Fruit fly (Drosophila melanogaster) whole organism, embryonic: ENCODE measurements around the gene Atg18b.

ENCODE experiments used
- BtbVII ChIP-seq: fragments of 200-800 bp; sonication (Bioruptor generic); optimal IDR thresholded peaks from 3 replicates; lab custom pipeline; 2017; ENCODE audit warnings: missing biosample characterization, mild to moderate bottlenecking, missing genetic modification characterization
- Bteb2 ChIP-seq: fragments of 200-800 bp; sonication (Bioruptor generic); optimal IDR thresholded peaks from 2 replicates; lab custom pipeline; 2016; ENCODE audit warnings: missing biosample characterization, missing genetic modification characterization
- CG12659 ChIP-seq: fragments of 200-800 bp; sonication (Bioruptor generic); optimal IDR thresholded peaks from 3 replicates; lab custom pipeline; 2017; ENCODE audit warnings: mild to moderate bottlenecking, missing biosample characterization, missing genetic modification reagents, missing genetic modification characterization
- CG17328 ChIP-seq: fragments of 200-800 bp; sonication (Bioruptor generic); IDR thresholded peaks from 2 replicates; pipeline ENCODE4 v1.3.6; 2022; ENCODE audit warnings: missing biosample characterization, missing genetic modification characterization
- CG18599 ChIP-seq: fragments of 200-800 bp; sonication (Bioruptor generic); optimal IDR thresholded peaks from 3 replicates; lab custom pipeline; 2017; ENCODE audit warnings: missing biosample characterization, missing genetic modification characterization, mild to moderate bottlenecking, moderate library complexity, missing genetic modification reagents
- CG2116 ChIP-seq: fragments of 200-800 bp; sonication (Bioruptor generic); optimal IDR thresholded peaks from 3 replicates; lab custom pipeline; 2018; ENCODE audit warnings: missing biosample characterization, mild to moderate bottlenecking, missing genetic modification characterization
- CG30403 ChIP-seq: fragments of 200-800 bp; sonication (Bioruptor generic); optimal IDR thresholded peaks from 3 replicates; lab custom pipeline; 2016; ENCODE audit warnings: missing biosample characterization, missing genetic modification characterization
- CG31365 ChIP-seq: fragments of 200-800 bp; sonication (Bioruptor generic); optimal IDR thresholded peaks from 2 replicates; lab custom pipeline; 2018; ENCODE audit warnings: missing biosample characterization, mild to moderate bottlenecking, missing genetic modification characterization
- CG3163 ChIP-seq: fragments of 200-800 bp; sonication (Bioruptor generic); optimal IDR thresholded peaks from 3 replicates; lab custom pipeline; 2016; ENCODE audit warnings: missing biosample characterization, missing genetic modification characterization
- CG32532 ChIP-seq: fragments of 200-800 bp; sonication (Bioruptor generic); IDR thresholded peaks from 2 replicates; pipeline ENCODE4 v1.3.6; 2022; ENCODE audit warnings: missing biosample characterization, missing genetic modification characterization
- CG34224 ChIP-seq: fragments of 200-800 bp; sonication (Bioruptor generic); IDR thresholded peaks from 3 replicates; pipeline ENCODE4 v1.3.6; 2022; ENCODE audit warnings: missing biosample characterization, missing genetic modification characterization; ENCODE audit not compliant: partially characterized antibody
- CG43689 ChIP-seq: fragments of 200-800 bp; sonication (Bioruptor generic); IDR thresholded peaks from 2 replicates; pipeline ENCODE4 v1.3.6; 2022; ENCODE audit warnings: missing biosample characterization, missing genetic modification characterization
- CG4617 ChIP-seq: fragments of 200-800 bp; sonication (Bioruptor generic); optimal IDR thresholded peaks from 3 replicates; lab custom pipeline; 2016; ENCODE audit warnings: missing biosample characterization, missing genetic modification characterization, borderline replicate concordance
- CG6791 ChIP-seq: fragments of 200-800 bp; sonication (Bioruptor generic); IDR thresholded peaks from 3 replicates; pipeline ENCODE4 v1.3.6; 2022; ENCODE audit warnings: missing biosample characterization, missing genetic modification characterization; ENCODE audit not compliant: partially characterized antibody
- CG7271 ChIP-seq: fragments of 200-800 bp; sonication (Bioruptor generic); optimal IDR thresholded peaks from 2 replicates; lab custom pipeline; 2018; ENCODE audit warnings: missing biosample characterization, mild to moderate bottlenecking, missing genetic modification characterization, moderate library complexity
- CG8089 ChIP-seq: fragments of 200-800 bp; sonication (Bioruptor generic); optimal IDR thresholded peaks from 3 replicates; lab custom pipeline; 2016; ENCODE audit warnings: missing biosample characterization, missing genetic modification characterization
- CG9727 ChIP-seq: fragments of 200-800 bp; sonication (Bioruptor generic); optimal IDR thresholded peaks from 3 replicates; lab custom pipeline; 2017; ENCODE audit warnings: missing biosample characterization, mild to moderate bottlenecking, missing genetic modification characterization
- Dll ChIP-seq: fragments of 200-800 bp; sonication (Bioruptor generic); IDR thresholded peaks from 4 replicates; pipeline ENCODE4 v1.3.6; 2022; ENCODE audit warnings: missing biosample characterization, missing genetic modification characterization; ENCODE audit not compliant: partially characterized antibody
- E2f1 ChIP-seq: fragments of 200-800 bp; sonication (Bioruptor generic); IDR thresholded peaks from 2 replicates; pipeline ENCODE4 v1.3.6; 2022; ENCODE audit warnings: missing biosample characterization, missing genetic modification characterization
- Elba2 ChIP-seq: fragments of 200-800 bp; sonication (Bioruptor generic); optimal IDR thresholded peaks from 3 replicates; lab custom pipeline; 2016; ENCODE audit warnings: missing biosample characterization, missing genetic modification characterization
- Ets65A ChIP-seq: fragments of 200-800 bp; sonication (Bioruptor generic); peaks from one replicate; lab custom pipeline; 2016; ENCODE audit warnings: missing biosample characterization, missing genetic modification characterization
- HLH3B ChIP-seq: fragments of 200-800 bp; sonication (Bioruptor generic); IDR thresholded peaks from 2 replicates; pipeline ENCODE4 v1.3.6; 2022; ENCODE audit warnings: missing biosample characterization, missing genetic modification characterization
- HLHmδ ChIP-seq: fragments of 200-800 bp; sonication (Bioruptor generic); optimal IDR thresholded peaks from 2 replicates; lab custom pipeline; 2018; ENCODE audit warnings: missing biosample characterization, mild to moderate bottlenecking, missing genetic modification characterization, moderate library complexity
- Hr3 ChIP-seq: fragments of 200-800 bp; sonication (Bioruptor generic); optimal IDR thresholded peaks from 3 replicates; lab custom pipeline; 2016; ENCODE audit warnings: missing biosample characterization, missing genetic modification characterization
- MBD-R2 ChIP-seq: fragments of 200-800 bp; sonication (Bioruptor generic); IDR thresholded peaks from 2 replicates; pipeline ENCODE4 v1.3.6; 2022; ENCODE audit warnings: missing biosample characterization, missing genetic modification characterization
- Oaz ChIP-seq: fragments of 200-800 bp; sonication (Bioruptor generic); IDR thresholded peaks from 2 replicates; pipeline ENCODE4 v1.3.6; 2022; ENCODE audit warnings: missing biosample characterization, missing genetic modification characterization
- Ptx1 ChIP-seq: fragments of 200-800 bp; sonication (Bioruptor generic); IDR thresholded peaks from 2 replicates; pipeline ENCODE4 v1.3.6; 2022; ENCODE audit warnings: missing biosample characterization, missing genetic modification characterization
- Rfx ChIP-seq: fragments of 200-800 bp; sonication (Bioruptor generic); IDR thresholded peaks from 2 replicates; pipeline ENCODE4 v1.3.6; 2022; ENCODE audit warnings: missing biosample characterization, missing genetic modification characterization
- Xrp1 ChIP-seq: fragments of 200-800 bp; sonication (Bioruptor generic); IDR thresholded peaks from 2 replicates; pipeline ENCODE4 v1.3.6; 2022; ENCODE audit warnings: missing biosample characterization, missing genetic modification characterization
- YL-1 ChIP-seq: fragments of 200-800 bp; sonication (Bioruptor generic); optimal IDR thresholded peaks from 3 replicates; lab custom pipeline; 2017; ENCODE audit warnings: missing biosample characterization, mild to moderate bottlenecking, missing genetic modification characterization
- ato ChIP-seq: fragments of 200-800 bp; sonication (Bioruptor generic); IDR thresholded peaks from 2 replicates; pipeline ENCODE4 v1.3.6; 2022; ENCODE audit warnings: missing biosample characterization, missing genetic modification characterization; ENCODE audit not compliant: partially characterized antibody
- chif ChIP-seq, 2 experiments: fragments of 200-800 bp; sonication (Bioruptor generic); optimal IDR thresholded peaks; 3 replicates each; lab custom pipeline; 2016; ENCODE audit warnings: missing biosample characterization in 2 of 2, missing genetic modification characterization in 2 of 2
- chinmo ChIP-seq: fragments of 200-800 bp; sonication (Bioruptor generic); IDR thresholded peaks from 4 replicates; pipeline ENCODE4 v1.3.6; 2022; ENCODE audit warnings: missing biosample characterization, missing genetic modification characterization; ENCODE audit not compliant: partially characterized antibody
- crc ChIP-seq: fragments of 200-800 bp; sonication (Bioruptor generic); optimal IDR thresholded peaks from 2 replicates; lab custom pipeline; 2016; ENCODE audit warnings: missing biosample characterization, missing genetic modification characterization
- crp ChIP-seq, 2 experiments: fragments of 200-800 bp; sonication (Bioruptor generic); optimal IDR thresholded peaks; 2 replicates in 1 of 2; 3 replicates in 1 of 2; lab custom pipeline; 2017; ENCODE audit warnings: missing biosample characterization in 2 of 2, missing genetic modification characterization in 2 of 2, mild to moderate bottlenecking in 1 of 2, moderate library complexity in 1 of 2
- cwo ChIP-seq: fragments of 200-800 bp; sonication (Bioruptor generic); optimal IDR thresholded peaks from 3 replicates; lab custom pipeline; 2017; ENCODE audit warnings: missing biosample characterization, missing genetic modification characterization, mild to moderate bottlenecking, moderate library complexity, missing genetic modification reagents
- danr ChIP-seq: fragments of 200-800 bp; sonication (Bioruptor generic); IDR thresholded peaks from 2 replicates; pipeline ENCODE4 v1.3.6; 2022; ENCODE audit warnings: missing biosample characterization, missing genetic modification characterization
- dati ChIP-seq: fragments of 200-800 bp; sonication (Bioruptor generic); IDR thresholded peaks from 2 replicates; pipeline ENCODE4 v1.3.6; 2022; ENCODE audit warnings: missing biosample characterization, missing genetic modification characterization
- dysf ChIP-seq: fragments of 200-800 bp; sonication (Bioruptor generic); IDR thresholded peaks from 3 replicates; pipeline ENCODE4 v1.3.6; 2022; ENCODE audit warnings: missing biosample characterization, missing genetic modification characterization
- fd102C ChIP-seq: fragments of 200-800 bp; sonication (Bioruptor generic); optimal IDR thresholded peaks from 2 replicates; lab custom pipeline; 2018; ENCODE audit warnings: missing biosample characterization, mild to moderate bottlenecking, missing genetic modification characterization, moderate library complexity
- ftz-f1 ChIP-seq: fragments of 200-800 bp; sonication (Bioruptor generic); optimal IDR thresholded peaks from 2 replicates; lab custom pipeline; 2016; ENCODE audit warnings: missing biosample characterization, missing genetic modification characterization
- ind ChIP-seq: fragments of 200-800 bp; sonication (Bioruptor generic); optimal IDR thresholded peaks from 3 replicates; lab custom pipeline; 2016; ENCODE audit warnings: missing biosample characterization, missing genetic modification characterization
- lmd ChIP-seq: fragments of 200-800 bp; sonication (Bioruptor generic); IDR thresholded peaks from 2 replicates; pipeline ENCODE4 v1.3.6; 2022; ENCODE audit warnings: missing biosample characterization, missing genetic modification characterization
- peb ChIP-seq: fragments of 200-800 bp; sonication (Bioruptor generic); IDR thresholded peaks from 2 replicates; pipeline ENCODE4 v1.3.6; 2022; ENCODE audit warnings: missing biosample characterization, missing genetic modification characterization
- pum ChIP-seq: fragments of 200-800 bp; sonication (Bioruptor generic); optimal IDR thresholded peaks from 2 replicates; lab custom pipeline; 2016; ENCODE audit warnings: missing biosample characterization, missing genetic modification characterization
- row ChIP-seq: fragments of 200-800 bp; sonication (Bioruptor generic); IDR thresholded peaks from 3 replicates; pipeline ENCODE4 v1.3.6; 2022; ENCODE audit warnings: missing biosample characterization, missing genetic modification characterization
- stwl ChIP-seq: fragments of 200-800 bp; sonication (Bioruptor generic); optimal IDR thresholded peaks from 3 replicates; lab custom pipeline; 2018; ENCODE audit warnings: missing biosample characterization, mild to moderate bottlenecking, missing genetic modification characterization, moderate library complexity
- toy ChIP-seq: fragments of 200-800 bp; sonication (Bioruptor generic); IDR thresholded peaks from 2 replicates; pipeline ENCODE4 v1.3.6; 2022; ENCODE audit warnings: missing biosample characterization, missing genetic modification characterization
- trem ChIP-seq: fragments of 200-800 bp; optimal IDR thresholded peaks from 3 replicates; lab custom pipeline; 2019; ENCODE audit warnings: missing biosample characterization, mild to moderate bottlenecking, missing genetic modification characterization, moderate library complexity
- zen ChIP-seq: fragments of 200-800 bp; sonication (Bioruptor generic); optimal IDR thresholded peaks from 3 replicates; lab custom pipeline; 2018; ENCODE audit warnings: missing biosample characterization, mild to moderate bottlenecking, missing genetic modification characterization, moderate library complexity

The Atg18b gene

DNA sequence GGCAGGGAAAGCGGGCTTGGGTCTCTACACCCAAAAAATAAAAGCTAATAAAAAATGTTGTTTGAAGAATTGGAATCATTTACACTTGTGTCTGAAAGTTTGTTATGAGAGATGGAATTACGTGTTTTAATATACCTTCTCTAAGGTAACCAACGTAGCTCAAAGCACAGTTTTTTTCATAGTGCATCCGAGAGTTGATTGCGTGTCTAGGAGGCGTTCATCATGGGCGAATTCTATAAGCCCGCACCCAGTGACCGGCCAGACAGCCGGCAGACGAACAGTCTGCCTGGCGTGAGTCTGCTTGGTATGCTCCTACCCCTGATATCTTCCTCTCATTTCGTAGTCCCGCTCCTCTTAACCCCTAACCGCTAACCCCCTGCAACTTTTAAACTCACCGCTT, 32.6 kb downstream of the Atg18b start:
- peak; percentile 25; the same call in 1 of the 3 replicates for TF ChIP-seq dysf
- TF ChIP-seq Ets65A (GFP tag; lab: Kevin White, UChicago), result peak; percentile 81
- peak; percentile 1 for TF ChIP-seq CG18599
- TF ChIP-seq HLHmδ (GFP tag; lab: Kevin White, UChicago), result no peak
- TF ChIP-seq CG8089 (GFP tag; lab: Kevin White, UChicago), result no peak
- no peak for TF ChIP-seq pum (GFP tag; lab: Kevin White, UChicago)
- TF ChIP-seq Ptx1 (GFP tag; lab: Robert Waterston, UW), result peak; percentile 31; the same call in 1 of the 2 replicates
- TF ChIP-seq row (GFP tag; lab: Robert Waterston, UW), result peak; percentile 27; the same call in 1 of the 3 replicates
- no peak for TF ChIP-seq cwo (GFP tag; lab: Kevin White, UChicago)
- TF ChIP-seq Xrp1 (GFP tag; lab: Robert Waterston, UW), result no peak
- 0 out of 2 replicates have a peak, but pooled peaks have one; percentile 14 for TF ChIP-seq CG32532 (GFP tag; lab: Robert Waterston, UW)
- 0 out of 2 replicates have a peak, but pooled peaks have one; percentile 24 for TF ChIP-seq Rfx (GFP tag; lab: Robert Waterston, UW)
- no peak for TF ChIP-seq ato
- 0 out of 2 replicates have a peak, but pooled peaks have one; percentile 11 for TF ChIP-seq danr
- TF ChIP-seq BtbVII (GFP tag; lab: Kevin White, UChicago), result no peak
- no peak for TF ChIP-seq Dll (GFP tag; lab: Robert Waterston, UW)

- peak; percentile 26 for TF ChIP-seq YL-1 (GFP tag; lab: Kevin White, UChicago)
- no peak for TF ChIP-seq lmd (GFP tag; lab: Robert Waterston, UW)
- TF ChIP-seq toy, result no peak
- peak in 1 of 2 experiments; percentile 28 for TF ChIP-seq crp (GFP tag; optimal IDR thresholded peaks at IDR 0.05; lab: Kevin White, UChicago)
- peak; percentile 53 for TF ChIP-seq zen (tag; lab: Kevin White, UChicago)
- no peak for TF ChIP-seq Bteb2 (GFP tag; lab: Kevin White, UChicago)
- TF ChIP-seq CG2116 (GFP tag; lab: Kevin White, UChicago), result peak; percentile 52
- no peak for TF ChIP-seq ind (GFP tag; lab: Kevin White, UChicago)
- no peak for TF ChIP-seq peb
- TF ChIP-seq CG12659 (GFP tag; lab: Kevin White, UChicago), result peak; percentile 65
- no peak for TF ChIP-seq CG34224 (GFP tag; lab: Robert Waterston, UW)
- TF ChIP-seq crc (GFP tag; lab: Kevin White, UChicago), result no peak
- no peak for TF ChIP-seq dati (GFP tag; lab: Robert Waterston, UW)
- no peak for TF ChIP-seq ftz-f1 (GFP tag; lab: Kevin White, UChicago)
- no peak; the same call in 1 of the 2 replicates for TF ChIP-seq MBD-R2 (GFP tag; lab: Robert Waterston, UW)
- TF ChIP-seq CG3163 (GFP tag; lab: Kevin White, UChicago), result no peak
- TF ChIP-seq CG9727 (GFP tag; lab: Kevin White, UChicago), result no peak
- TF ChIP-seq chif (GFP tag; optimal IDR thresholded peaks at IDR 0.05; lab: Kevin White, UChicago), result no peak
- peak; percentile 16 for TF ChIP-seq CG7271
- TF ChIP-seq CG6791 (GFP tag; lab: Robert Waterston, UW), result no peak
- 0 out of 4 replicates have a peak, but pooled peaks have one; percentile 7 for TF ChIP-seq chinmo (GFP tag; lab: Robert Waterston, UW)
- peak; percentile 68 for TF ChIP-seq stwl
- TF ChIP-seq Elba2 (GFP tag; lab: Kevin White, UChicago), result peak; percentile 78
- TF ChIP-seq Hr3 (GFP tag; lab: Kevin White, UChicago), result peak; percentile 13
- no peak for TF ChIP-seq fd102C (GFP tag; lab: Kevin White, UChicago)
- no peak for TF ChIP-seq CG17328 (GFP tag; lab: Robert Waterston, UW)
- peak; percentile 41; the same call in 1 of the 2 replicates for TF ChIP-seq E2f1 (GFP tag; lab: Robert Waterston, UW)
- no peak for TF ChIP-seq CG43689 (GFP tag; lab: Robert Waterston, UW)
- TF ChIP-seq trem, result peak; percentile 83
- no peak for TF ChIP-seq Oaz
- peak; percentile 25 for TF ChIP-seq CG30403 (GFP tag; lab: Kevin White, UChicago)
- no peak for TF ChIP-seq CG31365 (tag; lab: Kevin White, UChicago)
- TF ChIP-seq CG4617 (GFP tag; lab: Kevin White, UChicago), result peak; percentile 67
- no peak for TF ChIP-seq CG32532 (GFP tag; lab: Robert Waterston, UW)
- TF ChIP-seq HLH3B (GFP tag; lab: Robert Waterston, UW), result no peak
Measured at dm6 chr2L:21179615-21180031, 40.7 kb downstream of the Atg18b start, which contains the start of the genes bur and Mcm10. TSS of gene bur (minus strand) at chr2L:21179683. TSS of gene Mcm10 (plus strand) at chr2L:21179933.
